Worm (Caenorhabditis elegans): Measurements from ENCODE around the gene inos-1.

Gene inos-1

DNA sequence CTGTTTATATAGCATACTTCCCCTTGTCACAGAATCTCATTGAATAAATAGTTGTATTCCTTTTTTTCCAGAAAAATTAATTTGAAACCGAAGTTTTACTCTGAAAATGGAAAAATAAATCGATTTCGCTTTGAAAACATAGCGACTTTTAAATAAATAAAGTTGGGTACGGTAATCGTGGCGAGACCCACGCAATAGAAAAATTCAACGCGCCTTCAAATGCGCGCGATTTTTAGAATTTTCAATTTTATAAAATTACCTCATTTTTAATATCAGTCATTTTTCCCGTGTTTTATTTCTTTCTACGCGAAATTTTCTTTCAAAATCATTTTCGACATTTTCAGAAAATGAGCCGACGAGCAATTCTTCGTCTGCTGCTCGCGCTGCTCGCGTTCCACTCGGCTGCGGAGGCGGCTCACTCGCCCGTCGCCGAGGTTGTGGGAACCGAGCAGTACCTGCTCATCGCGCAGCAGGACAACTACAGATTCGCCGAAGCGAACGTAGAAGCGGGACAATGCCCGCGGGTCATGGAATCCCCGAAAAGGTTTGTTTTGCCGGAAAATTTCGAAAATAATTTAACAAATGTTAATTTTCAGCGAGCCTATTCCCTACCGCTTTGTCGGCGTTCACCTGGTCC is 26.5 kb upstream of the inos-1 start, which contains the start of gene F13D12.5 (continued):
- no peak for TF ChIP-seq php-3 (GFP tag; IDR thresholded peaks at IDR 0.05)
- TF ChIP-seq nhr-6 (tag; optimal IDR thresholded peaks at IDR 0.05), result no peak
- TF ChIP-seq lim-7 (GFP tag; IDR thresholded peaks at IDR 0.05), result no peak
- TF ChIP-seq hlh-30 (tag; optimal IDR thresholded peaks at IDR 0.05; ENCODE audit: insufficient read depth), result no peak
- 0 out of 2 replicates have a peak, but pooled peaks have one; percentile 46 for TF ChIP-seq egl-43 (GFP tag; IDR thresholded peaks at IDR 0.05)
- TF ChIP-seq ZK337.2 (GFP tag; IDR thresholded peaks at IDR 0.05), result no peak

DNA sequence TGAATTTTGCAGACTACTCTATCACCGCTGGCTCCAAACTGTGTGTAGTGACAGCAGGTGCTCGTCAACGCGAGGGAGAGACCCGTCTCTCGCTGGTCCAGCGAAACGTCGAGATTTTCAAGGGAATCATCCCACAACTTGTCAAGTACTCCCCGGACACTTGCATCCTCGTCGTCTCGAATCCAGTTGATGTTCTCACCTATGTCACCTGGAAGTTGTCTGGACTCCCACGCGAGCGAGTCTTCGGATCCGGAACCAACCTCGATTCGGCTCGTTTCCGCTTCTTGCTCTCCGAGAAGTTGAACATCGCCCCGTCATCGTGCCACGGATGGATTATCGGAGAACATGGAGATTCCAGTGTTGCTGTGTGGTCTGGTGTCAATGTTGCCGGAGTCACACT is 25.5 kb upstream of the inos-1 start:
- TF ChIP-seq set-16 (GFP tag; IDR thresholded peaks at IDR 0.05) (peak; percentile 39; the same call in 1 of the 2 replicates), aha-1 (tag) (peak; percentile 85), nhr-77 (tag; optimal IDR thresholded peaks at IDR 0.05) (no peak), Y105C5A.15 (GFP tag; IDR thresholded peaks at IDR 0.05) (no peak)

DNA sequence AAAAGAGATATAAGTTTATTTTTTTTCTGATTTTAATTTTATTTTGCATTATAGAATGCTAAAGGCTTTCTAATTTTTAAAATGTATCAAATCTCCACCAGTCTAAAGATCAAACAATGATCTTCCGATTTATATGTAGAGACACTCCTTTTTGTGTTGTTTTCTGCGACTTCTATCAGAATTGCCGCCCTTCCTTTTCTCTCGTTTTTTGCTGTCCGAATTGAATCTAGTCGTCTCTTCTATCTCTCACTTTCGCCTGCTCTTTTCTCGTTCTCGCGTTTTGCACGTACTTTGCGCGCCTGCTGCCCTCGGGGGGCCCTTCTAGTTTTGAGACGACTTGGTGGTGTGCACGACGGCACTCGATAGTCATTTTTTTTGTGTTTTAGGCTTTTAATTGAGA is 24.3 kb upstream of the inos-1 start:
- TF ChIP-seq spr-1 (tag; optimal IDR thresholded peaks at IDR 0.05) (peak; percentile 45), nhr-77 (tag; optimal IDR thresholded peaks at IDR 0.05) (no peak), mes-2 (tag; optimal IDR thresholded peaks at IDR 0.05; ENCODE audit: poor library complexity, severe bottlenecking) (peak; percentile 18), hif-1 (tag; optimal IDR thresholded peaks at IDR 0.05) (peak; percentile 78 to 99), fkh-10 (GFP tag; optimal IDR thresholded peaks at IDR 0.05) (no peak), madf-9 (GFP tag; conservative IDR thresholded peaks at IDR 0.05) (no peak), dmd-6 (GFP tag; IDR thresholded peaks at IDR 0.05) (peak; percentile 28; the same call in 1 of the 2 replicates), Y75B8A.6 (GFP tag; IDR thresholded peaks at IDR 0.05) (no peak), lsy-2 (tag; optimal IDR thresholded peaks at IDR 0.05) (peak in 1 of 2 experiments; percentile 75), lin-13 (GFP tag; optimal IDR thresholded peaks at IDR 0.05) (peak; percentile 36), nhr-28 (tag; optimal IDR thresholded peaks at IDR 0.05) (peak; percentile 44), cey-2 (tag; optimal IDR thresholded peaks at IDR 0.05; ENCODE audit: borderline replicate concordance, insufficient read depth) (no peak), egl-27 (tag; optimal IDR thresholded peaks at IDR 0.05) (no peak), mdl-1 (tag; optimal IDR thresholded peaks at IDR 0.05) (peak; percentile 36 to 55), zag-1 (tag; optimal IDR thresholded peaks at IDR 0.05) (no peak), ZK337.2 (GFP tag; IDR thresholded peaks at IDR 0.05) (no peak), ceh-82 (tag; optimal IDR thresholded peaks at IDR 0.05) (no peak), zfp-3 (GFP tag; conservative IDR thresholded peaks at IDR 0.05) (peak; percentile 46; the same call in 1 of the 2 replicates), attf-4 (tag; optimal IDR thresholded peaks at IDR 0.05) (no peak), ctbp-1 (GFP tag; IDR thresholded peaks at IDR 0.05) (peak; percentile 61; the same call in 1 of the 2 replicates), rbr-2 (tag; optimal IDR thresholded peaks at IDR 0.05) (peak; percentile 30), hlh-11 (tag; optimal IDR thresholded peaks at IDR 0.05) (peak; percentile 53), mxl-2 (GFP tag; conservative IDR thresholded peaks at IDR 0.05) (no peak), F26F4.8 (GFP tag; conservative IDR thresholded peaks at IDR 0.05) (no peak), unc-62 (GFP tag; optimal IDR thresholded peaks at IDR 0.05 in 1 of 2) (peak in 1 of 2 experiments; percentile 92), unc-62 (tag; optimal IDR thresholded peaks at IDR 0.05) (no peak), hmg-1.1 (GFP tag; IDR thresholded peaks at IDR 0.05) (peak; percentile 49; the same call in 1 of the 2 replicates), T20F7.1 (GFP tag; optimal IDR thresholded peaks at IDR 0.05) (peak; percentile 31), F37D6.2 (tag; optimal IDR thresholded peaks at IDR 0.05) (peak; percentile 2), hlh-30 (tag; optimal IDR thresholded peaks at IDR 0.05; ENCODE audit: insufficient read depth) (peak; percentile 50), daf-12 (tag; optimal IDR thresholded peaks at IDR 0.05) (no peak), mep-1 (tag; optimal IDR thresholded peaks at IDR 0.05) (peak; percentile 65), aha-1 (tag) (peak; percentile 100), ceh-20 (GFP tag; IDR thresholded peaks at IDR 0.05) (peak; percentile 50; the same call in 1 of the 2 replicates), mdt-29 (GFP tag; IDR thresholded peaks at IDR 0.05) (no peak), daf-8 (GFP tag; IDR thresholded peaks at IDR 0.05) (no peak), D1046.2 (GFP tag; IDR thresholded peaks at IDR 0.05) (no peak)

Measured in whole organism, L4 larva.